Worm (Caenorhabditis elegans): ENCODE measurements around the gene T28A11.3.

T28A11.3 gene

ce11 chrV:3288134-3288533, 13.0 kb downstream of the T28A11.3 start:
- no peak for TF ChIP-seq jun-1 (tag; optimal IDR thresholded peaks at IDR 0.05)

ce11 chrV:3289267-3289666, 14.1 kb downstream of the T28A11.3 start, which contains the start of gene F35F10.6:
Gene F35F10.6, minus strand, starts transcription at chrV:3289367.
- TF ChIP-seq unc-39 (tag; optimal IDR thresholded peaks at IDR 0.05) (no peak), nfya-1 (tag; optimal IDR thresholded peaks at IDR 0.05; ENCODE audit: insufficient read depth) (no peak), nhr-12 (tag; optimal IDR thresholded peaks at IDR 0.05) (no peak), elt-2 (tag; optimal IDR thresholded peaks at IDR 0.05) (no peak), nhr-11 (tag; optimal IDR thresholded peaks at IDR 0.05) (no peak), tbx-2 (tag; optimal IDR thresholded peaks at IDR 0.05) (no peak), skn-1 (tag; optimal IDR thresholded peaks at IDR 0.05) (no peak), pqm-1 (tag; optimal IDR thresholded peaks at IDR 0.05) (no peak), ceh-9 (tag; optimal IDR thresholded peaks at IDR 0.05) (no peak), jun-1 (tag; optimal IDR thresholded peaks at IDR 0.05) (no peak), ceh-28 (tag; optimal IDR thresholded peaks at IDR 0.05) (no peak), nhr-25 (tag; optimal IDR thresholded peaks at IDR 0.05) (no peak), nhr-28 (tag; optimal IDR thresholded peaks at IDR 0.05) (no peak), zag-1 (tag; optimal IDR thresholded peaks at IDR 0.05) (no peak), mml-1 (tag; optimal IDR thresholded peaks at IDR 0.05) (no peak), aly-2 (tag; optimal IDR thresholded peaks at IDR 0.05) (no peak), lsy-12 (tag; optimal IDR thresholded peaks at IDR 0.05) (no peak), nhr-237 (tag; optimal IDR thresholded peaks at IDR 0.05) (no peak), nhr-43 (tag; optimal IDR thresholded peaks at IDR 0.05; ENCODE audit: poor library complexity, severe bottlenecking) (no peak), nhr-76 (tag; optimal IDR thresholded peaks at IDR 0.05) (no peak)

- TF ChIP-seq egl-27 (tag; optimal IDR thresholded peaks at IDR 0.05) (no peak), fkh-10 (GFP tag; optimal IDR thresholded peaks at IDR 0.05) (no peak), ceh-28 (tag; optimal IDR thresholded peaks at IDR 0.05) (no peak), egl-5 (tag; optimal IDR thresholded peaks at IDR 0.05) (no peak), hmg-11 (tag; optimal IDR thresholded peaks at IDR 0.05) (no peak), elt-1 (tag; optimal IDR thresholded peaks at IDR 0.05) (no peak), jun-1 (tag; optimal IDR thresholded peaks at IDR 0.05) (no peak), sea-2 (GFP tag; optimal IDR thresholded peaks at IDR 0.05) (no peak), fkh-2 (tag; optimal IDR thresholded peaks at IDR 0.05) (no peak), lin-15B (tag; optimal IDR thresholded peaks at IDR 0.05) (no peak), ceh-16 (tag; optimal IDR thresholded peaks at IDR 0.05) (no peak), nhr-67 (tag; optimal IDR thresholded peaks at IDR 0.05) (no peak), zag-1 (tag; optimal IDR thresholded peaks at IDR 0.05) (no peak), aly-2 (tag; optimal IDR thresholded peaks at IDR 0.05) (no peak), lsy-12 (tag; optimal IDR thresholded peaks at IDR 0.05) (no peak)
These were observed 20.2 kb downstream of the T28A11.3 start for ce11 chrV:3295368-3295767.

- TF ChIP-seq ceh-9 (tag; optimal IDR thresholded peaks at IDR 0.05) = no peak
- TF ChIP-seq lin-15B (tag; optimal IDR thresholded peaks at IDR 0.05) = no peak
- no peak for TF ChIP-seq eor-1 (tag; optimal IDR thresholded peaks at IDR 0.05)
- no peak for TF ChIP-seq elt-3 (tag; optimal IDR thresholded peaks at IDR 0.05)
- TF ChIP-seq nhr-77 (tag; optimal IDR thresholded peaks at IDR 0.05) = no peak
- TF ChIP-seq nhr-237 (tag; optimal IDR thresholded peaks at IDR 0.05) = no peak
- no peak for TF ChIP-seq elt-2 (tag; optimal IDR thresholded peaks at IDR 0.05)
- TF ChIP-seq nhr-43 (tag; optimal IDR thresholded peaks at IDR 0.05; ENCODE audit: poor library complexity, severe bottlenecking) = no peak
- no peak for TF ChIP-seq skn-1 (tag; optimal IDR thresholded peaks at IDR 0.05)
- TF ChIP-seq ztf-4 (tag; optimal IDR thresholded peaks at IDR 0.05) = no peak
- TF ChIP-seq nhr-67 (tag; optimal IDR thresholded peaks at IDR 0.05) = no peak
- TF ChIP-seq R02D3.7 (tag; optimal IDR thresholded peaks at IDR 0.05) = no peak
- no peak for TF ChIP-seq pha-4 (tag; optimal IDR thresholded peaks at IDR 0.05)
- TF ChIP-seq sea-2 (GFP tag; optimal IDR thresholded peaks at IDR 0.05) = no peak
- no peak for TF ChIP-seq tbx-2 (tag; optimal IDR thresholded peaks at IDR 0.05)
- TF ChIP-seq pqm-1 (tag; optimal IDR thresholded peaks at IDR 0.05) = no peak
- TF ChIP-seq unc-39 (tag; optimal IDR thresholded peaks at IDR 0.05) = no peak
- no peak for TF ChIP-seq nfya-1 (tag; optimal IDR thresholded peaks at IDR 0.05; ENCODE audit: insufficient read depth)
These were observed 22.6 kb downstream of the T28A11.3 start, which contains the start of gene srx-122 for ce11 chrV:3297764-3298163. Gene srx-122, minus strand, starts transcription at chrV:3297864.

Data from whole organism, L3 larva.